Worm (Caenorhabditis elegans) whole organism, L4 larva: ENCODE measurements around the gene sgo-1.

ENCODE experiments used
- D1046.2 ChIP-seq: fragments of 200-800 bp; sonication (Bioruptor generic); IDR thresholded peaks from 2 replicates; pipeline ENCODE4 v1.3.6; 2022; ENCODE audit warnings: missing genetic modification characterization, missing compliant biosample characterization
- F10B5.3 ChIP-seq: sonication (generic microtip); optimal IDR thresholded peaks from 2 replicates; lab custom pipeline; 2016; ENCODE audit warnings: mild to moderate bottlenecking, missing genetic modification characterization, missing compliant biosample characterization
- F37D6.2 ChIP-seq: sonication (generic microtip); optimal IDR thresholded peaks from 2 replicates; lab custom pipeline; 2016; ENCODE audit warnings: mild to moderate bottlenecking, missing genetic modification characterization, missing compliant biosample characterization
- F44E2.7 ChIP-seq: fragments of 200-800 bp; sonication (Bioruptor generic); IDR thresholded peaks from 2 replicates; pipeline ENCODE4 v2.1.2; 2022; ENCODE audit warnings: missing genetic modification characterization, missing compliant biosample characterization
- Y48G9A.11 ChIP-seq: fragments of 200-800 bp; sonication (Bioruptor generic); IDR thresholded peaks from 2 replicates; pipeline ENCODE4 v1.3.6; 2022; ENCODE audit warnings: missing genetic modification reagents, missing genetic modification characterization, missing compliant biosample characterization
- Y5F2A.4 ChIP-seq: fragments of 200-800 bp; sonication (Bioruptor generic); optimal IDR thresholded peaks from 2 replicates; lab custom pipeline; 2018; ENCODE audit warnings: mild to moderate bottlenecking, missing genetic modification characterization, missing compliant biosample characterization
- ama-1 ChIP-seq: fragments of 150-350 bp; optimal IDR thresholded peaks from 2 replicates; lab custom pipeline; 2014; ENCODE audit warnings: inconsistent platforms, mixed read lengths
- attf-4 ChIP-seq: sonication (generic microtip); optimal IDR thresholded peaks from 3 replicates; lab custom pipeline; 2017; ENCODE audit warnings: missing biosample characterization, missing genetic modification characterization
- ceh-20 ChIP-seq: fragments of 200-800 bp; sonication (Bioruptor generic); IDR thresholded peaks from 2 replicates; pipeline ENCODE4 v1.3.6; 2022; ENCODE audit warnings: missing genetic modification reagents, missing genetic modification characterization, missing compliant biosample characterization
- ceh-32 ChIP-seq: sonication (generic microtip); optimal IDR thresholded peaks from 2 replicates; lab custom pipeline; 2016; ENCODE audit warnings: mild to moderate bottlenecking, missing genetic modification characterization, missing compliant biosample characterization; ENCODE audit not compliant: poor library complexity
- ceh-82 ChIP-seq: sonication (generic microtip); optimal IDR thresholded peaks from 2 replicates; lab custom pipeline; 2017; ENCODE audit warnings: missing biosample characterization, missing genetic modification characterization
- ces-1 ChIP-seq: fragments of 150-350 bp; sonication (generic microtip); optimal IDR thresholded peaks from 4 replicates; lab custom pipeline; 2014; ENCODE audit warnings: missing biosample characterization, missing genetic modification reagents, missing genetic modification characterization
- ctbp-1 ChIP-seq: fragments of 200-800 bp; sonication (Bioruptor generic); IDR thresholded peaks from 2 replicates; pipeline ENCODE4 v1.3.6; 2022; ENCODE audit warnings: missing genetic modification reagents, missing genetic modification characterization, missing compliant biosample characterization
- daf-12 ChIP-seq: fragments of 150-350 bp; optimal IDR thresholded peaks from 2 replicates; lab custom pipeline; 2014; ENCODE audit warnings: missing biosample characterization, missing genetic modification reagents, missing genetic modification characterization
- daf-16 ChIP-seq, 3 experiments: sonication (generic microtip); optimal IDR thresholded peaks; 2 replicates each; lab custom pipeline; 2016 to 2017; ENCODE audit warnings: missing genetic modification characterization in 3 of 3, missing genetic modification reagents in 3 of 3, mild to moderate bottlenecking in 2 of 3, missing compliant biosample characterization in 2 of 3, missing biosample characterization in 1 of 3, moderate library complexity in 1 of 3
- dmd-8 ChIP-seq: fragments of 200-800 bp; sonication (Bioruptor generic); IDR thresholded peaks from 2 replicates; pipeline ENCODE4 v1.3.6; 2022; ENCODE audit warnings: missing genetic modification characterization, missing compliant biosample characterization
- dmd-9 ChIP-seq: fragments of 200-800 bp; sonication (Bioruptor generic); IDR thresholded peaks from 2 replicates; pipeline ENCODE4 v1.3.6; 2022; ENCODE audit warnings: missing genetic modification reagents, missing genetic modification characterization, missing compliant biosample characterization
- egl-27 ChIP-seq: sonication (generic microtip); optimal IDR thresholded peaks from 3 replicates; lab custom pipeline; 2017; ENCODE audit warnings: missing biosample characterization, missing genetic modification reagents, missing genetic modification characterization
- fkh-10 ChIP-seq: fragments of 150-350 bp; optimal IDR thresholded peaks from 2 replicates; lab custom pipeline; 2014; ENCODE audit warnings: missing biosample characterization, missing genetic modification reagents, missing genetic modification characterization
- gei-8 ChIP-seq: fragments of 200-800 bp; sonication (Bioruptor generic); optimal IDR thresholded peaks from 2 replicates; lab custom pipeline; 2018; ENCODE audit warnings: mild to moderate bottlenecking, missing genetic modification characterization, missing compliant biosample characterization
- hif-1 ChIP-seq, 2 experiments: sonication (generic microtip); optimal IDR thresholded peaks; 2 replicates each; lab custom pipeline; 2016 to 2017; ENCODE audit warnings: missing compliant biosample characterization in 2 of 2, missing genetic modification characterization in 2 of 2, missing genetic modification reagents in 2 of 2, missing genotype in 2 of 2, mild to moderate bottlenecking in 1 of 2
- hlh-11 ChIP-seq: fragments of 200-800 bp; sonication (Bioruptor generic); optimal IDR thresholded peaks from 2 replicates; lab custom pipeline; 2018; ENCODE audit warnings: mild to moderate bottlenecking, missing genetic modification characterization, missing compliant biosample characterization
- hlh-30 ChIP-seq: sonication (generic microtip); optimal IDR thresholded peaks from 2 replicates; lab custom pipeline; 2017; ENCODE audit warnings: antibody characterized with exemption, mild to moderate bottlenecking, missing genetic modification characterization, missing compliant biosample characterization; ENCODE audit not compliant: insufficient read depth
- hmg-1.1 ChIP-seq: fragments of 200-800 bp; sonication (Bioruptor generic); IDR thresholded peaks from 2 replicates; pipeline ENCODE4 v1.3.6; 2022; ENCODE audit warnings: missing genetic modification reagents, missing genetic modification characterization, missing compliant biosample characterization
- jun-1 ChIP-seq: fragments of 150-350 bp; optimal IDR thresholded peaks from 2 replicates; lab custom pipeline; 2014; ENCODE audit warnings: missing biosample characterization, missing genetic modification reagents, missing genetic modification characterization
- lin-1 ChIP-seq: fragments of 200-800 bp; sonication (Bioruptor generic); IDR thresholded peaks from 2 replicates; pipeline ENCODE4 v1.3.6; 2022; ENCODE audit warnings: missing genetic modification reagents, missing genetic modification characterization, missing compliant biosample characterization
- lin-13 ChIP-seq: fragments of 150-350 bp; optimal IDR thresholded peaks from 2 replicates; lab custom pipeline; 2014; ENCODE audit warnings: missing biosample characterization, missing genetic modification reagents, missing genetic modification characterization
- lin-38 ChIP-seq: fragments of 200-800 bp; sonication (Bioruptor generic); IDR thresholded peaks from 2 replicates; pipeline ENCODE4 v1.3.6; 2022; ENCODE audit warnings: missing genetic modification reagents, missing genetic modification characterization, missing compliant biosample characterization
- mdt-29 ChIP-seq: fragments of 200-800 bp; sonication (Bioruptor generic); IDR thresholded peaks from 2 replicates; pipeline ENCODE4 v1.3.6; 2022; ENCODE audit warnings: missing genetic modification reagents, missing genetic modification characterization, missing compliant biosample characterization
- mep-1 ChIP-seq: fragments of 150-350 bp; sonication (generic microtip); optimal IDR thresholded peaks from 3 replicates; lab custom pipeline; 2014; ENCODE audit warnings: missing biosample characterization, missing genetic modification characterization
- mxl-3 ChIP-seq: fragments of 200-800 bp; sonication (Bioruptor generic); optimal IDR thresholded peaks from 2 replicates; lab custom pipeline; 2018; ENCODE audit warnings: mild to moderate bottlenecking, missing genetic modification characterization, missing compliant biosample characterization
- nhr-102 ChIP-seq: sonication (generic microtip); optimal IDR thresholded peaks from 2 replicates; lab custom pipeline; 2016; ENCODE audit warnings: mild to moderate bottlenecking, missing genetic modification characterization, moderate library complexity, missing compliant biosample characterization
- nhr-11 ChIP-seq: fragments of 150-350 bp; optimal IDR thresholded peaks from 2 replicates; lab custom pipeline; 2014; ENCODE audit warnings: missing biosample characterization, missing genetic modification characterization
- nhr-111 ChIP-seq: fragments of 200-800 bp; sonication (Bioruptor generic); optimal IDR thresholded peaks from 2 replicates; lab custom pipeline; 2018; ENCODE audit warnings: mild to moderate bottlenecking, missing genetic modification characterization, missing compliant biosample characterization
- nhr-237 ChIP-seq: sonication (generic microtip); optimal IDR thresholded peaks from 2 replicates; lab custom pipeline; 2017; ENCODE audit warnings: missing biosample characterization, missing genetic modification characterization
- nhr-25 ChIP-seq: sonication (generic microtip); optimal IDR thresholded peaks from 2 replicates; lab custom pipeline; 2017; ENCODE audit warnings: missing genetic modification characterization, mild to moderate bottlenecking, missing compliant biosample characterization, antibody characterized with exemption, moderate library complexity, borderline replicate concordance; ENCODE audit not compliant: insufficient read depth
- nhr-28 ChIP-seq: fragments of 150-350 bp; optimal IDR thresholded peaks from 2 replicates; lab custom pipeline; 2014; ENCODE audit warnings: missing biosample characterization, missing genetic modification characterization
- nhr-6 ChIP-seq: fragments of 150-350 bp; optimal IDR thresholded peaks from 2 replicates; lab custom pipeline; 2014; ENCODE audit warnings: missing biosample characterization, missing genetic modification characterization
- nhr-76 ChIP-seq: fragments of 150-350 bp; optimal IDR thresholded peaks from 2 replicates; lab custom pipeline; 2014; ENCODE audit warnings: missing biosample characterization, missing genetic modification characterization
- nhr-77 ChIP-seq: fragments of 150-350 bp; optimal IDR thresholded peaks from 2 replicates; lab custom pipeline; 2014; ENCODE audit warnings: missing biosample characterization, missing genetic modification characterization
- php-3 ChIP-seq: fragments of 200-800 bp; sonication (Bioruptor generic); IDR thresholded peaks from 2 replicates; pipeline ENCODE4 v1.3.6; 2022; ENCODE audit warnings: missing genetic modification reagents, missing genetic modification characterization, missing compliant biosample characterization
- saeg-2 ChIP-seq: fragments of 200-800 bp; sonication (Bioruptor generic); IDR thresholded peaks from 2 replicates; pipeline ENCODE4 v1.3.6; 2022; ENCODE audit warnings: missing genetic modification reagents, missing genetic modification characterization, missing compliant biosample characterization
- sdz-12 ChIP-seq: fragments of 200-800 bp; sonication (Bioruptor generic); optimal IDR thresholded peaks from 2 replicates; lab custom pipeline; 2018; ENCODE audit warnings: mild to moderate bottlenecking, missing genetic modification characterization, missing compliant biosample characterization
- snpc-1.2 ChIP-seq: fragments of 200-800 bp; sonication (Bioruptor generic); IDR thresholded peaks from 2 replicates; pipeline ENCODE4 v1.3.6; 2022; ENCODE audit warnings: missing genetic modification reagents, missing genetic modification characterization, missing compliant biosample characterization
- spr-1 ChIP-seq: sonication (generic microtip); optimal IDR thresholded peaks from 2 replicates; lab custom pipeline; 2016; ENCODE audit warnings: mild to moderate bottlenecking, missing genetic modification characterization, missing compliant biosample characterization
- tag-97 ChIP-seq: fragments of 200-800 bp; sonication (Bioruptor generic); IDR thresholded peaks from 2 replicates; pipeline ENCODE4 v1.3.6; 2022; ENCODE audit warnings: missing genetic modification characterization, missing compliant biosample characterization
- tra-1 ChIP-seq: fragments of 200-800 bp; sonication (Bioruptor generic); IDR thresholded peaks from 2 replicates; pipeline ENCODE4 v1.3.6; 2022; ENCODE audit warnings: missing genetic modification reagents, missing genetic modification characterization, missing compliant biosample characterization
- unc-62 ChIP-seq, 3 experiments: fragments of 150-350 bp in 1 of 3; sonication (generic microtip); optimal IDR thresholded peaks in 2 of 3; peaks in 1 of 3; 1 replicate in 1 of 3; 2 replicates in 2 of 3; lab custom pipeline; 2014 to 2017; ENCODE audit warnings: missing biosample characterization in 3 of 3, missing genetic modification characterization in 3 of 3, missing genetic modification reagents in 3 of 3, missing genotype in 1 of 3
- zfp-2 ChIP-seq: sonication (generic microtip); optimal IDR thresholded peaks from 2 replicates; lab custom pipeline; 2016; ENCODE audit warnings: mild to moderate bottlenecking, missing genetic modification characterization, missing compliant biosample characterization

Gene sgo-1

DNA sequence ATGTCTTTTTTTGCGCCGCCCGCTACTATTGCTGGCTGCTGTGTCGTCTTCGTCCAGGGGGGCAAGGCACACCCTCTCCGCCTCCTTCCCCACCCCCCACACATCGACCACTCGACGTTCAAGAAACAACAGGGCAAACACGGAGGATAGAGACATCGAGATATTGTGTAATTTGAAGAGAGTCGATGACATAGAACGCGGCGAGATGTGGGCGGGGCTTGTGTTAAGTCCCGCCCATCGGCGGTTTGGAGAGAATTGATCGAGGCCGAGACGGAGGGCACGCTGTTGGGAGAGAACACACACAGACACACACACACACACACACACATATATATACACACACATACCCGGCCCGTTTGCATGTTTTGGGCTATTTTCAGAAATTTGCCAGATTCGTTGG lies 49.3 kb upstream of the sgo-1 start (continued):
- TF ChIP-seq mep-1 (tag; lab: Kevin White, UChicago): peak; percentile 89
- TF ChIP-seq nhr-102 (tag; lab: Kevin White, UChicago): peak; percentile 52
- TF ChIP-seq ces-1 (GFP tag; lab: Kevin White, UChicago): no peak
- 0 out of 2 replicates have a peak, but pooled peaks have one; percentile 11 for TF ChIP-seq F44E2.7 (GFP tag; lab: Robert Waterston, UW)
- TF ChIP-seq egl-27: no peak
- no peak for TF ChIP-seq dmd-9 (GFP tag; lab: Robert Waterston, UW)
- peak; percentile 37 for TF ChIP-seq nhr-77
- TF ChIP-seq saeg-2: no peak
- peak; percentile 49 for TF ChIP-seq lin-38 (GFP tag; lab: Robert Waterston, UW)
- no peak for TF ChIP-seq sdz-12
- TF ChIP-seq F10B5.3 (tag; lab: Kevin White, UChicago): peak; percentile 46
- TF ChIP-seq mxl-3 (GFP tag; lab: Kevin White, UChicago): peak; percentile 82
- peak; percentile 44; the same call in 1 of the 2 replicates for TF ChIP-seq tra-1 (GFP tag; lab: Robert Waterston, UW)
- TF ChIP-seq Y5F2A.4 (GFP tag; lab: Kevin White, UChicago): no peak
- 0 out of 2 replicates have a peak, but pooled peaks have one; percentile 58 for TF ChIP-seq D1046.2
- 0 out of 2 replicates have a peak, but pooled peaks have one; percentile 36 for TF ChIP-seq php-3 (GFP tag; lab: Robert Waterston, UW)
- TF ChIP-seq unc-62 (GFP tag; optimal IDR thresholded peaks at IDR 0.05 in 1 of 2; lab: Kevin White, UChicago): peak in 1 of 2 experiments; percentile 72
- no peak for TF ChIP-seq unc-62 (tag; optimal IDR thresholded peaks at IDR 0.05; lab: Kevin White, UChicago)
- TF ChIP-seq ama-1 (lab: Kevin White, UChicago): peak; percentile 24
- peak; percentile 39 for TF ChIP-seq ceh-32 (tag; lab: Kevin White, UChicago)
- peak; percentile 13 for TF ChIP-seq nhr-111 (GFP tag; lab: Kevin White, UChicago)
- TF ChIP-seq nhr-237: no peak
- TF ChIP-seq nhr-25 (tag; lab: Kevin White, UChicago): peak; percentile 73
- no peak for TF ChIP-seq mdt-29 (GFP tag; lab: Robert Waterston, UW)
- 0 out of 2 replicates have a peak, but pooled peaks have one; percentile 55 for TF ChIP-seq dmd-8
- TF ChIP-seq daf-16 (GFP tag; optimal IDR thresholded peaks at IDR 0.05; lab: Kevin White, UChicago): peak; percentile 25 to 57
- TF ChIP-seq daf-16 (tag; optimal IDR thresholded peaks at IDR 0.05; lab: Kevin White, UChicago): peak; percentile 72
- peak; percentile 70 for TF ChIP-seq ctbp-1 (GFP tag; lab: Robert Waterston, UW)
- peak; percentile 62 for TF ChIP-seq nhr-11 (tag; lab: Kevin White, UChicago)
- no peak for TF ChIP-seq daf-12 (tag; lab: Kevin White, UChicago)
- TF ChIP-seq Y48G9A.11 (GFP tag; lab: Robert Waterston, UW): no peak
- TF ChIP-seq F37D6.2 (tag; lab: Kevin White, UChicago): peak; percentile 51
- peak; percentile 88 for TF ChIP-seq hmg-1.1 (GFP tag; lab: Robert Waterston, UW)
- TF ChIP-seq ceh-82: no peak
- no peak for TF ChIP-seq gei-8 (GFP tag; lab: Kevin White, UChicago)
- peak; percentile 53 for TF ChIP-seq lin-13 (GFP tag; lab: Kevin White, UChicago)
- peak; percentile 58 for TF ChIP-seq nhr-28 (tag; lab: Kevin White, UChicago)
- peak; percentile 79 for TF ChIP-seq hlh-30
- TF ChIP-seq lin-1 (GFP tag; lab: Robert Waterston, UW): 0 out of 2 replicates have a peak, but pooled peaks have one; percentile 37
- no peak for TF ChIP-seq zfp-2 (tag; lab: Kevin White, UChicago)
- peak; percentile 54 for TF ChIP-seq spr-1 (tag; lab: Kevin White, UChicago)
- peak; percentile 59 for TF ChIP-seq fkh-10
- TF ChIP-seq ceh-20 (GFP tag; lab: Robert Waterston, UW): peak; percentile 70; the same call in 1 of the 2 replicates
- TF ChIP-seq hlh-11 (tag; lab: Kevin White, UChicago): peak; percentile 92
- TF ChIP-seq jun-1: peak; percentile 11
- no peak for TF ChIP-seq snpc-1.2 (GFP tag; lab: Robert Waterston, UW)
- no peak for TF ChIP-seq tag-97 (GFP tag; lab: Robert Waterston, UW)
- no peak for TF ChIP-seq nhr-6 (tag; lab: Kevin White, UChicago)
- peak in 1 of 2 experiments; percentile 60 for TF ChIP-seq hif-1 (tag; optimal IDR thresholded peaks at IDR 0.05; lab: Kevin White, UChicago)
- TF ChIP-seq attf-4 (tag; lab: Kevin White, UChicago): no peak
- TF ChIP-seq nhr-76 (tag; lab: Kevin White, UChicago): no peak
